Fruit fly (Drosophila melanogaster) whole organism, embryonic: ENCODE results near the gene CG3337.
A peak's percentile ranks its signal among the peaks of the same experiment; 100 is the strongest.

Experiments used
- Atf6 ChIP-seq: fragments of 200-800 bp; sonication (Bioruptor generic); IDR thresholded peaks from 2 replicates; pipeline ENCODE4 v1.3.6; 2022; ENCODE audit warnings: missing biosample characterization, missing genetic modification characterization
- BtbVII ChIP-seq: fragments of 200-800 bp; sonication (Bioruptor generic); optimal IDR thresholded peaks from 3 replicates; lab custom pipeline; 2017; ENCODE audit warnings: missing biosample characterization, mild to moderate bottlenecking, missing genetic modification characterization
- CG12942 ChIP-seq: fragments of 200-800 bp; sonication (Bioruptor generic); optimal IDR thresholded peaks from 3 replicates; lab custom pipeline; 2016; ENCODE audit warnings: missing biosample characterization, missing genetic modification characterization
- CG13624 ChIP-seq: fragments of 200-800 bp; sonication (Bioruptor generic); optimal IDR thresholded peaks from 2 replicates; lab custom pipeline; 2016; ENCODE audit warnings: missing biosample characterization, missing genetic modification characterization
- CG14050 ChIP-seq: fragments of 200-800 bp; sonication (Bioruptor generic); IDR thresholded peaks from 3 replicates; pipeline ENCODE4 v1.3.6; 2022; ENCODE audit warnings: missing biosample characterization, missing genetic modification characterization
- CG16813 ChIP-seq: fragments of 200-800 bp; sonication (Bioruptor generic); IDR thresholded peaks from 3 replicates; pipeline ENCODE4 v1.3.6; 2022; ENCODE audit warnings: missing biosample characterization, missing genetic modification characterization; ENCODE audit not compliant: partially characterized antibody
- CG18262 ChIP-seq: fragments of 200-800 bp; optimal IDR thresholded peaks from 3 replicates; lab custom pipeline; 2019; ENCODE audit warnings: missing biosample characterization, mild to moderate bottlenecking, missing genetic modification characterization, moderate library complexity
- CG18619 ChIP-seq: fragments of 200-800 bp; sonication (Bioruptor generic); optimal IDR thresholded peaks from 3 replicates; lab custom pipeline; 2017; ENCODE audit warnings: missing biosample characterization, mild to moderate bottlenecking, missing genetic modification characterization
- CG2712 ChIP-seq: fragments of 200-800 bp; optimal IDR thresholded peaks from 3 replicates; lab custom pipeline; 2019; ENCODE audit warnings: missing biosample characterization, mild to moderate bottlenecking, missing genetic modification characterization, moderate library complexity
- CG30020 ChIP-seq: fragments of 200-800 bp; optimal IDR thresholded peaks from 2 replicates; lab custom pipeline; 2019; ENCODE audit warnings: missing biosample characterization, mild to moderate bottlenecking, missing genetic modification characterization, moderate library complexity
- CG31365 ChIP-seq: fragments of 200-800 bp; sonication (Bioruptor generic); optimal IDR thresholded peaks from 2 replicates; lab custom pipeline; 2018; ENCODE audit warnings: missing biosample characterization, mild to moderate bottlenecking, missing genetic modification characterization
- CG5180 ChIP-seq: fragments of 200-800 bp; sonication (Bioruptor generic); optimal IDR thresholded peaks from 3 replicates; lab custom pipeline; 2017; ENCODE audit warnings: missing biosample characterization, missing genetic modification characterization, mild to moderate bottlenecking, moderate library complexity, missing genetic modification reagents
- CG8388 ChIP-seq: fragments of 200-800 bp; sonication (Bioruptor generic); optimal IDR thresholded peaks from 2 replicates; lab custom pipeline; 2019; ENCODE audit warnings: missing biosample characterization, mild to moderate bottlenecking, missing genetic modification characterization, moderate library complexity
- CrebB ChIP-seq: fragments of 200-800 bp; sonication (Bioruptor generic); optimal IDR thresholded peaks from 3 replicates; lab custom pipeline; 2018; ENCODE audit warnings: missing biosample characterization, mild to moderate bottlenecking, missing genetic modification characterization
- D19A ChIP-seq: fragments of 200-800 bp; optimal IDR thresholded peaks from 3 replicates; lab custom pipeline; 2019; ENCODE audit warnings: missing biosample characterization, mild to moderate bottlenecking, missing genetic modification characterization, moderate library complexity
- Dad ChIP-seq: fragments of 200-800 bp; sonication (Bioruptor generic); optimal IDR thresholded peaks from 3 replicates; lab custom pipeline; 2016; ENCODE audit warnings: missing biosample characterization, missing genetic modification characterization
- Dip2 ChIP-seq: fragments of 200-800 bp; sonication (Bioruptor generic); IDR thresholded peaks from 2 replicates; pipeline ENCODE4 v1.3.6; 2022; ENCODE audit warnings: missing biosample characterization, missing genetic modification characterization
- Doc2 ChIP-seq: fragments of 200-800 bp; sonication (Bioruptor generic); IDR thresholded peaks from 2 replicates; pipeline ENCODE4 v1.3.6; 2022; ENCODE audit warnings: missing biosample characterization, missing genetic modification characterization
- Dref ChIP-seq: fragments of 200-800 bp; sonication (Bioruptor generic); IDR thresholded peaks from 2 replicates; pipeline ENCODE4 v1.3.6; 2022; ENCODE audit warnings: missing biosample characterization, missing genetic modification characterization
- Fer2 ChIP-seq: fragments of 200-800 bp; sonication (Bioruptor generic); optimal IDR thresholded peaks from 2 replicates; lab custom pipeline; 2018; ENCODE audit warnings: missing biosample characterization, mild to moderate bottlenecking, missing genetic modification characterization, moderate library complexity
- H2.0 ChIP-seq: fragments of 200-800 bp; sonication (Bioruptor generic); IDR thresholded peaks from 2 replicates; pipeline ENCODE4 v1.3.6; 2022; ENCODE audit warnings: missing biosample characterization, missing genetic modification characterization
- Hey ChIP-seq: fragments of 200-800 bp; sonication (Bioruptor generic); optimal IDR thresholded peaks from 3 replicates; lab custom pipeline; 2018; ENCODE audit warnings: missing biosample characterization, mild to moderate bottlenecking, missing genetic modification characterization
- Meics ChIP-seq: fragments of 200-800 bp; sonication (Bioruptor generic); optimal IDR thresholded peaks from 2 replicates; lab custom pipeline; 2017; ENCODE audit warnings: missing biosample characterization, mild to moderate bottlenecking, missing genetic modification characterization
- Nf-YC ChIP-seq: fragments of 200-800 bp; optimal IDR thresholded peaks from 3 replicates; lab custom pipeline; 2019; ENCODE audit warnings: missing biosample characterization, mild to moderate bottlenecking, missing genetic modification characterization, moderate library complexity
- Poxn ChIP-seq: fragments of 200-800 bp; sonication (Bioruptor generic); IDR thresholded peaks from 2 replicates; pipeline ENCODE4 v1.3.6; 2022; ENCODE audit warnings: missing biosample characterization, missing genetic modification characterization
- Ptx1 ChIP-seq: fragments of 200-800 bp; sonication (Bioruptor generic); IDR thresholded peaks from 2 replicates; pipeline ENCODE4 v1.3.6; 2022; ENCODE audit warnings: missing biosample characterization, missing genetic modification characterization
- Vsx1 ChIP-seq: fragments of 200-800 bp; sonication (Bioruptor generic); optimal IDR thresholded peaks from 2 replicates; lab custom pipeline; 2017; ENCODE audit warnings: missing biosample characterization, mild to moderate bottlenecking, missing genetic modification characterization, missing genetic modification reagents
- Xrp1 ChIP-seq: fragments of 200-800 bp; sonication (Bioruptor generic); IDR thresholded peaks from 2 replicates; pipeline ENCODE4 v1.3.6; 2022; ENCODE audit warnings: missing biosample characterization, missing genetic modification characterization
- amos ChIP-seq: fragments of 200-800 bp; sonication (Bioruptor generic); IDR thresholded peaks from 2 replicates; pipeline ENCODE4 v1.3.6; 2022; ENCODE audit warnings: missing biosample characterization, missing genetic modification characterization; ENCODE audit not compliant: partially characterized antibody
- bsh ChIP-seq, 2 experiments: fragments of 200-800 bp; sonication (Bioruptor generic); optimal IDR thresholded peaks; 2 replicates each; lab custom pipeline; 2017 to 2018; ENCODE audit warnings: mild to moderate bottlenecking in 2 of 2, missing biosample characterization in 2 of 2, missing genetic modification characterization in 2 of 2, moderate library complexity in 1 of 2
- crol ChIP-seq: fragments of 200-800 bp; sonication (Bioruptor generic); IDR thresholded peaks from 2 replicates; pipeline ENCODE4 v1.3.6; 2022; ENCODE audit warnings: missing biosample characterization, missing genetic modification characterization
- dm ChIP-seq: fragments of 200-800 bp; sonication (Bioruptor generic); optimal IDR thresholded peaks from 3 replicates; lab custom pipeline; 2016; ENCODE audit warnings: missing biosample characterization, missing genetic modification characterization
- dpn ChIP-seq, 2 experiments: fragments of 200-800 bp; sonication (Bioruptor generic); optimal IDR thresholded peaks; 3 replicates each; lab custom pipeline; 2016; ENCODE audit warnings: missing biosample characterization in 2 of 2, missing genetic modification characterization in 2 of 2
- esg ChIP-seq: fragments of 200-800 bp; sonication (Bioruptor generic); conservative IDR thresholded peaks from 2 replicates; pipeline ENCODE4 v1.3.6; 2022; ENCODE audit warnings: missing biosample characterization, missing genetic modification characterization
- fd64A ChIP-seq: fragments of 200-800 bp; sonication (Bioruptor generic); optimal IDR thresholded peaks from 3 replicates; lab custom pipeline; 2018; ENCODE audit warnings: missing biosample characterization, mild to moderate bottlenecking, missing genetic modification characterization
- ftz-f1 ChIP-seq: fragments of 200-800 bp; sonication (Bioruptor generic); optimal IDR thresholded peaks from 2 replicates; lab custom pipeline; 2016; ENCODE audit warnings: missing biosample characterization, missing genetic modification characterization
- gem ChIP-seq: fragments of 200-800 bp; sonication (Bioruptor generic); optimal IDR thresholded peaks from 2 replicates; lab custom pipeline; 2019; ENCODE audit warnings: missing biosample characterization, mild to moderate bottlenecking, missing genetic modification characterization, moderate library complexity
- kay ChIP-seq: fragments of 200-800 bp; sonication (Bioruptor generic); optimal IDR thresholded peaks from 2 replicates; lab custom pipeline; 2016; ENCODE audit warnings: missing biosample characterization, missing genetic modification characterization
- lab ChIP-seq: fragments of 200-800 bp; sonication (Bioruptor generic); optimal IDR thresholded peaks from 3 replicates; lab custom pipeline; 2017; ENCODE audit warnings: missing biosample characterization, missing genetic modification characterization, mild to moderate bottlenecking, moderate library complexity, missing genetic modification reagents
- peb ChIP-seq: fragments of 200-800 bp; sonication (Bioruptor generic); IDR thresholded peaks from 2 replicates; pipeline ENCODE4 v1.3.6; 2022; ENCODE audit warnings: missing biosample characterization, missing genetic modification characterization
- ranshi ChIP-seq: fragments of 200-800 bp; sonication (Bioruptor generic); IDR thresholded peaks from 2 replicates; pipeline ENCODE4 v1.3.6; 2022; ENCODE audit warnings: missing biosample characterization, missing genetic modification characterization
- sens ChIP-seq: fragments of 200-800 bp; sonication (Bioruptor generic); peaks from one replicate; lab custom pipeline; 2016; ENCODE audit warnings: missing biosample characterization, missing genetic modification characterization
- slbo ChIP-seq: fragments of 200-800 bp; sonication (Bioruptor generic); IDR thresholded peaks from 2 replicates; pipeline ENCODE4 v1.3.6; 2022; ENCODE audit warnings: missing biosample characterization, missing genetic modification characterization
- sob ChIP-seq: fragments of 200-800 bp; sonication (Bioruptor generic); IDR thresholded peaks from 2 replicates; pipeline ENCODE4 v1.3.6; 2022; ENCODE audit warnings: missing biosample characterization, missing genetic modification characterization
- trem ChIP-seq: fragments of 200-800 bp; optimal IDR thresholded peaks from 3 replicates; lab custom pipeline; 2019; ENCODE audit warnings: missing biosample characterization, mild to moderate bottlenecking, missing genetic modification characterization, moderate library complexity
- unpg ChIP-seq: fragments of 200-800 bp; sonication (Bioruptor generic); optimal IDR thresholded peaks from 3 replicates; lab custom pipeline; 2018; ENCODE audit warnings: missing biosample characterization, mild to moderate bottlenecking, missing genetic modification characterization, moderate library complexity
- vnd ChIP-seq: fragments of 200-800 bp; sonication (Bioruptor generic); IDR thresholded peaks from 3 replicates; pipeline ENCODE4 v1.3.6; 2022; ENCODE audit warnings: missing biosample characterization, missing genetic modification characterization; ENCODE audit not compliant: partially characterized antibody
- wdn ChIP-seq: fragments of 200-800 bp; sonication (Bioruptor generic); IDR thresholded peaks from 2 replicates; pipeline ENCODE4 v1.3.6; 2022; ENCODE audit warnings: missing biosample characterization, missing genetic modification characterization
- z ChIP-seq: fragments of 200-800 bp; sonication (Bioruptor generic); IDR thresholded peaks from 3 replicates; pipeline ENCODE4 v1.3.6; 2022; ENCODE audit warnings: missing biosample characterization, missing genetic modification characterization

CG3337 gene

DNA sequence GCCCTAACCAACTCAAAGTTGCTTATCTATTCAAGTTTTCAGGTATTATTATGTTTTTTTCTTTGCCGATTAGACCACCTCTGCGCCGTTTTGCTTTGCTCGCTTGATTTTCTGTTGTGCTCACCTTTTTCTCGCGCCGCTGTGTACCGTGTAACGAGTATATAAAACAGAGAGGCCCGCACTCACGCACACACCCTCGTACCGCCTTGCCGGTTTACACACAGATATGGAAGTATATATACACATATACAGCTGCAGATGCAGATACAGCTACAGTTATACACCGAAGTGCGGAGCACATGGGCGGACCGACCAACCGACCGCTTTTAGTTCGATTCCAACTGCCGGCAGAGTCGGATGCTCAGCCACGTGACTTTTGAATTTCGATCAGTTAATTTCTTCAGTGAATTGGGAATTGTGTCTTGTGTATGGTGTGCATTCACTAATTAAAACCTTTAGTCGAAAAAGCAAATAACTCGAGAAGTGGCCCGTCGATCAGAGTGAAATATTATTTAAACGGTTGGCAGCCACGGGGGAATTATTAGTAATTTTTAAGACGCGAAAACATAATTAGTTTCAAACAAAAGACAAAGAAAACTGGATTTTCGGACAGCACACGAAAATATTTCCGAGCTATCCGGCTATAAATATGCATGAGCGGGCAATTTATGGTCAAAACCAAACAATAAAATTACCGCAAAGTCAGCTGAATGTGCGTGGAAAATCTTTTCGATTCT is 34.7 kb downstream of the CG3337 start (continued):
- TF ChIP-seq CG30020 (no peak), Dad (GFP tag; lab: Kevin White, UChicago) (peak; percentile 32), Ptx1 (GFP tag; lab: Robert Waterston, UW) (no peak), ranshi (GFP tag; lab: Robert Waterston, UW) (peak; percentile 15; the same call in 1 of the 2 replicates), lab (GFP tag; lab: Kevin White, UChicago) (peak; percentile 80), slbo (GFP tag; lab: Robert Waterston, UW) (0 out of 2 replicates have a peak, but pooled peaks have one; percentile 3), fd64A (GFP tag; lab: Kevin White, UChicago) (peak; percentile 32), CG18619 (GFP tag; lab: Kevin White, UChicago) (no peak), unpg (GFP tag; lab: Kevin White, UChicago) (peak; percentile 21), Atf6 (GFP tag; lab: Robert Waterston, UW) (peak; percentile 45; the same call in 1 of the 2 replicates), kay (GFP tag; lab: Kevin White, UChicago) (no peak), dpn (GFP tag; optimal IDR thresholded peaks at IDR 0.05; lab: Kevin White, UChicago) (no peak), peb (GFP tag; lab: Robert Waterston, UW) (peak; percentile 21; the same call in 1 of the 2 replicates), Meics (peak; percentile 2), vnd (GFP tag; lab: Robert Waterston, UW) (no peak), dm (GFP tag; lab: Kevin White, UChicago) (peak; percentile 80), sens (GFP tag; lab: Kevin White, UChicago) (peak; percentile 75), BtbVII (GFP tag; lab: Kevin White, UChicago) (peak; percentile 48), Nf-YC (tag; lab: Kevin White, UChicago) (peak; percentile 54), CG31365 (tag; lab: Kevin White, UChicago) (peak; percentile 53), H2.0 (no peak), CG13624 (GFP tag; lab: Kevin White, UChicago) (peak; percentile 45), ftz-f1 (peak; percentile 70), Xrp1 (GFP tag; lab: Robert Waterston, UW) (0 out of 2 replicates have a peak, but pooled peaks have one; percentile 20), CG5180 (peak; percentile 96), z (0 out of 3 replicates have a peak, but pooled peaks have one; percentile 22), CG8388 (GFP tag; lab: Kevin White, UChicago) (peak; percentile 25), bsh (GFP tag; optimal IDR thresholded peaks at IDR 0.05; lab: Kevin White, UChicago) (peak in 1 of 2 experiments; percentile 18), Dip2 (no peak), Doc2 (GFP tag; lab: Robert Waterston, UW) (no peak), Fer2 (tag; lab: Kevin White, UChicago) (no peak), Hey (tag; lab: Kevin White, UChicago) (peak; percentile 47), CrebB (tag; lab: Kevin White, UChicago) (peak; percentile 65), Poxn (GFP tag; lab: Robert Waterston, UW) (no peak), esg (GFP tag; lab: Robert Waterston, UW) (no peak), D19A (tag; lab: Kevin White, UChicago) (peak; percentile 39), amos (no peak; the same call in 1 of the 2 replicates), CG16813 (GFP tag; lab: Robert Waterston, UW) (0 out of 3 replicates have a peak, but pooled peaks have one; percentile 9), CG18262 (tag; lab: Kevin White, UChicago) (no peak), trem (tag; lab: Kevin White, UChicago) (peak; percentile 12), wdn (GFP tag; lab: Robert Waterston, UW) (peak; percentile 8; the same call in 1 of the 2 replicates), sob (GFP tag; lab: Robert Waterston, UW) (peak; percentile 68; the same call in 1 of the 2 replicates), gem (no peak), CG12942 (GFP tag; lab: Kevin White, UChicago) (no peak), crol (GFP tag; lab: Robert Waterston, UW) (no peak), Vsx1 (GFP tag; lab: Kevin White, UChicago) (peak; percentile 73), Dref (GFP tag; lab: Robert Waterston, UW) (no peak), CG2712 (tag; lab: Kevin White, UChicago) (peak; percentile 31), CG14050 (GFP tag; lab: Robert Waterston, UW) (no peak)
